Worm (Caenorhabditis elegans) whole organism, early embryonic: ENCODE results near the gene srh-36.

Source experiments
- aly-1 ChIP-seq: sonication (generic microtip); optimal IDR thresholded peaks from 2 replicates; lab custom pipeline; 2016; ENCODE audit warnings: missing genetic modification characterization, missing compliant biosample characterization
- ama-1 ChIP-seq: fragments of 150-350 bp; optimal IDR thresholded peaks from 2 replicates; lab custom pipeline; 2014
- ceh-13 ChIP-seq: fragments of 200-800 bp; sonication (Bioruptor generic); optimal IDR thresholded peaks from 2 replicates; lab custom pipeline; 2018; ENCODE audit warnings: mild to moderate bottlenecking, missing genetic modification characterization, missing compliant biosample characterization
- ceh-36 ChIP-seq: sonication (generic microtip); optimal IDR thresholded peaks from 2 replicates; lab custom pipeline; 2016; ENCODE audit warnings: missing genetic modification characterization, inconsistent platforms, missing compliant biosample characterization
- ets-7 ChIP-seq: sonication (generic microtip); optimal IDR thresholded peaks from 2 replicates; lab custom pipeline; 2016; ENCODE audit warnings: missing genotype, missing genetic modification characterization, missing compliant biosample characterization
- flt-1 ChIP-seq: fragments of 200-800 bp; sonication (Bioruptor generic); IDR thresholded peaks from 2 replicates; pipeline ENCODE4 v1.3.6; 2022; ENCODE audit warnings: missing genetic modification characterization, missing compliant biosample characterization
- hmbx-1 ChIP-seq: sonication (generic microtip); optimal IDR thresholded peaks from 2 replicates; lab custom pipeline; 2016; ENCODE audit warnings: mild to moderate bottlenecking, missing genetic modification characterization, missing compliant biosample characterization
- hmg-4 ChIP-seq: fragments of 200-800 bp; sonication (Bioruptor generic); optimal IDR thresholded peaks from 2 replicates; lab custom pipeline; 2018; ENCODE audit warnings: mild to moderate bottlenecking, missing genetic modification characterization, missing compliant biosample characterization
- hnd-1 ChIP-seq: sonication (generic microtip); optimal IDR thresholded peaks from 2 replicates; lab custom pipeline; 2016; ENCODE audit warnings: missing genetic modification characterization, missing compliant biosample characterization
- scrt-1 ChIP-seq: fragments of 200-800 bp; sonication (Bioruptor generic); IDR thresholded peaks from 2 replicates; pipeline ENCODE4 v1.3.6; 2022; ENCODE audit warnings: missing genetic modification characterization, missing compliant biosample characterization
- sea-1 ChIP-seq: fragments of 200-800 bp; sonication (Bioruptor generic); conservative IDR thresholded peaks from 2 replicates; pipeline ENCODE4 v1.3.6; 2022; ENCODE audit warnings: missing genetic modification characterization, missing compliant biosample characterization
- tbx-11 ChIP-seq: fragments of 200-800 bp; sonication (Bioruptor generic); IDR thresholded peaks from 2 replicates; pipeline ENCODE4 v1.3.6; 2022; ENCODE audit warnings: missing genetic modification characterization, missing compliant biosample characterization
- tra-4 ChIP-seq: sonication (generic microtip); optimal IDR thresholded peaks from 2 replicates; lab custom pipeline; 2017; ENCODE audit warnings: missing genetic modification characterization, missing compliant biosample characterization

DNA sequence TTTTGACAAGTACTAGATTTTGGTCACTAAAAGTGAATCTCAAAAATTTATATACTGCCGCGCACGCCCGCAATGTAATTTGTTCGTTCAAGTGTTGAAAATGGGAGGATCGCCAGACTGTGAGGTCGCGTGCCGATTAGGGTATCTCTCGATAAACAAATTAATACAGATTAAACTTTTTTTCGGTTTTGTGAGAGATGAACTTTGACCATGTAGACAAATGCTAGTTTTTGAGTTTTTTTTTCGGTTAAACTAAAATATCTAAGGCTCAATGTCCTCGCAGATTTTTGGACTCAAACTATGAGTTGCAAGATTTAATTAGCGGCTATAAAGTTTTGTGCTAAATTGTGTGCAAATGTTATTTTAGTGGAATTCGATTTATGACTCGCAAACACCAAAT lies 51.7 kb downstream of the srh-36 start, which contains the start of gene dhs-15:
- TF ChIP-seq ceh-36 (tag; lab: Kevin White, UChicago) (no peak), hnd-1 (tag; lab: Kevin White, UChicago) (no peak), ama-1 (lab: Kevin White, UChicago) (no peak), hmbx-1 (tag; lab: Kevin White, UChicago) (no peak), tra-4 (tag; lab: Kevin White, UChicago) (no peak), hmg-4 (no peak), ets-7 (tag; lab: Kevin White, UChicago) (no peak), ceh-13 (GFP tag; lab: Kevin White, UChicago) (no peak), aly-1 (tag; lab: Kevin White, UChicago) (no peak), flt-1 (GFP tag; lab: Robert Waterston, UW) (no peak), sea-1 (no peak), scrt-1 (GFP tag; lab: Robert Waterston, UW) (no peak), tbx-11 (GFP tag; lab: Robert Waterston, UW) (no peak)
